Fruit fly (Drosophila melanogaster) whole organism, embryonic: Measurements from ENCODE around the gene CG31278.

Experiments used
- Asciz ChIP-seq: fragments of 200-800 bp; sonication (Bioruptor generic); optimal IDR thresholded peaks from 2 replicates; lab custom pipeline; 2017; ENCODE audit warnings: missing biosample characterization, mild to moderate bottlenecking, missing genetic modification characterization, missing genetic modification reagents
- Blimp-1 ChIP-seq: fragments of 200-800 bp; sonication (Bioruptor generic); optimal IDR thresholded peaks from 3 replicates; lab custom pipeline; 2018; ENCODE audit warnings: missing biosample characterization, missing genetic modification characterization, mild to moderate bottlenecking, moderate library complexity, missing genetic modification reagents
- CG1024 ChIP-seq: fragments of 200-800 bp; sonication (Bioruptor generic); IDR thresholded peaks from 2 replicates; pipeline ENCODE4 v1.3.6; 2022; ENCODE audit warnings: missing biosample characterization, missing genetic modification characterization
- CG10321 ChIP-seq: fragments of 200-800 bp; sonication (Bioruptor generic); IDR thresholded peaks from 2 replicates; pipeline ENCODE4 v1.3.6; 2022; ENCODE audit warnings: missing biosample characterization, missing genetic modification characterization
- CG10959 ChIP-seq: fragments of 200-800 bp; sonication (Bioruptor generic); IDR thresholded peaks from 2 replicates; pipeline ENCODE4 v1.3.6; 2022; ENCODE audit warnings: missing biosample characterization, missing genetic modification characterization
- CG11695 ChIP-seq: fragments of 200-800 bp; sonication (Bioruptor generic); IDR thresholded peaks from 3 replicates; pipeline ENCODE4 v1.3.6; 2022; ENCODE audit warnings: missing biosample characterization, missing genetic modification characterization
- CG12104 ChIP-seq: fragments of 200-800 bp; sonication (Bioruptor generic); optimal IDR thresholded peaks from 3 replicates; lab custom pipeline; 2016; ENCODE audit warnings: missing biosample characterization, missing genetic modification characterization
- CG13287 ChIP-seq: fragments of 200-800 bp; sonication (Bioruptor generic); IDR thresholded peaks from 2 replicates; pipeline ENCODE4 v1.3.6; 2022; ENCODE audit warnings: missing biosample characterization, missing genetic modification characterization; ENCODE audit not compliant: partially characterized antibody
- CG17568 ChIP-seq: fragments of 200-800 bp; sonication (Bioruptor generic); optimal IDR thresholded peaks from 2 replicates; lab custom pipeline; 2018; ENCODE audit warnings: missing biosample characterization, mild to moderate bottlenecking, missing genetic modification characterization, moderate library complexity
- CG17802 ChIP-seq: fragments of 200-800 bp; sonication (Bioruptor generic); optimal IDR thresholded peaks from 2 replicates; lab custom pipeline; 2018; ENCODE audit warnings: missing biosample characterization, mild to moderate bottlenecking, missing genetic modification characterization, moderate library complexity
- CG1832 ChIP-seq: fragments of 200-800 bp; sonication (Bioruptor generic); optimal IDR thresholded peaks from 2 replicates; lab custom pipeline; 2017; ENCODE audit warnings: missing biosample characterization, mild to moderate bottlenecking, missing genetic modification characterization, inconsistent platforms
- CG18619 ChIP-seq: fragments of 200-800 bp; sonication (Bioruptor generic); optimal IDR thresholded peaks from 3 replicates; lab custom pipeline; 2017; ENCODE audit warnings: missing biosample characterization, mild to moderate bottlenecking, missing genetic modification characterization
- CG18764 ChIP-seq: fragments of 200-800 bp; sonication (Bioruptor generic); optimal IDR thresholded peaks from 3 replicates; lab custom pipeline; 2016; ENCODE audit warnings: missing biosample characterization, missing genetic modification characterization
- CG2199 ChIP-seq: fragments of 200-800 bp; sonication (Bioruptor generic); IDR thresholded peaks from 3 replicates; pipeline ENCODE4 v1.3.6; 2022; ENCODE audit warnings: missing biosample characterization, missing genetic modification characterization
- CG31224 ChIP-seq: fragments of 200-800 bp; sonication (Bioruptor generic); IDR thresholded peaks from 2 replicates; pipeline ENCODE4 v1.3.6; 2022; ENCODE audit warnings: missing biosample characterization, missing genetic modification characterization
- CG33213 ChIP-seq: fragments of 200-800 bp; sonication (Bioruptor generic); optimal IDR thresholded peaks from 3 replicates; lab custom pipeline; 2016; ENCODE audit warnings: missing biosample characterization, missing genetic modification characterization
- CG4282 ChIP-seq: fragments of 200-800 bp; sonication (Bioruptor generic); optimal IDR thresholded peaks from 2 replicates; lab custom pipeline; 2016; ENCODE audit warnings: missing biosample characterization, missing genetic modification characterization
- CG4617 ChIP-seq: fragments of 200-800 bp; sonication (Bioruptor generic); optimal IDR thresholded peaks from 3 replicates; lab custom pipeline; 2016; ENCODE audit warnings: missing biosample characterization, missing genetic modification characterization, borderline replicate concordance
- CG8089 ChIP-seq: fragments of 200-800 bp; sonication (Bioruptor generic); optimal IDR thresholded peaks from 3 replicates; lab custom pipeline; 2016; ENCODE audit warnings: missing biosample characterization, missing genetic modification characterization
- CG8290 ChIP-seq, 3 experiments: fragments of 200-800 bp; sonication (Bioruptor generic); optimal IDR thresholded peaks; 2 replicates each; lab custom pipeline; 2016 to 2019; ENCODE audit warnings: missing biosample characterization in 3 of 3, missing genetic modification characterization in 3 of 3, mild to moderate bottlenecking in 2 of 3, moderate library complexity in 1 of 3
- CG8924 ChIP-seq: fragments of 200-800 bp; optimal IDR thresholded peaks from 3 replicates; lab custom pipeline; 2019; ENCODE audit warnings: missing biosample characterization, mild to moderate bottlenecking, missing genetic modification characterization, moderate library complexity
- Chrac-16 ChIP-seq: fragments of 200-800 bp; sonication (Bioruptor generic); optimal IDR thresholded peaks from 3 replicates; lab custom pipeline; 2016; ENCODE audit warnings: missing biosample characterization, missing genetic modification characterization
- Deaf1 ChIP-seq: fragments of 200-800 bp; optimal IDR thresholded peaks from 3 replicates; lab custom pipeline; 2019; ENCODE audit warnings: missing biosample characterization, mild to moderate bottlenecking, missing genetic modification characterization, moderate library complexity
- Elba2 ChIP-seq: fragments of 200-800 bp; sonication (Bioruptor generic); optimal IDR thresholded peaks from 3 replicates; lab custom pipeline; 2016; ENCODE audit warnings: missing biosample characterization, missing genetic modification characterization
- H15 ChIP-seq: fragments of 200-800 bp; sonication (Bioruptor generic); IDR thresholded peaks from 3 replicates; pipeline ENCODE4 v1.3.6; 2022; ENCODE audit warnings: missing biosample characterization, missing genetic modification characterization
- Lpt ChIP-seq: fragments of >200 bp; optimal IDR thresholded peaks from 2 replicates; lab custom pipeline; 2018; ENCODE audit warnings: missing biosample characterization, missing genetic modification characterization
- NC2β ChIP-seq: fragments of 200-800 bp; sonication (Bioruptor generic); optimal IDR thresholded peaks from 2 replicates; lab custom pipeline; 2016; ENCODE audit warnings: missing biosample characterization, missing genetic modification characterization
- NfI ChIP-seq: fragments of 200-800 bp; sonication (Bioruptor generic); optimal IDR thresholded peaks from 3 replicates; lab custom pipeline; 2018; ENCODE audit warnings: missing biosample characterization, mild to moderate bottlenecking, missing genetic modification characterization, moderate library complexity
- Oaz ChIP-seq: fragments of 200-800 bp; sonication (Bioruptor generic); IDR thresholded peaks from 2 replicates; pipeline ENCODE4 v1.3.6; 2022; ENCODE audit warnings: missing biosample characterization, missing genetic modification characterization
- Spps ChIP-seq: fragments of 200-800 bp; sonication (Bioruptor generic); optimal IDR thresholded peaks from 2 replicates; lab custom pipeline; 2018; ENCODE audit warnings: missing biosample characterization, mild to moderate bottlenecking, missing genetic modification characterization
- Tbp ChIP-seq: fragments of >200 bp; optimal IDR thresholded peaks from 2 replicates; lab custom pipeline; 2018; ENCODE audit warnings: missing biosample characterization, missing genetic modification characterization
- Usf ChIP-seq: fragments of 200-800 bp; sonication (Bioruptor generic); optimal IDR thresholded peaks from 2 replicates; lab custom pipeline; 2017; ENCODE audit warnings: missing genotype, missing biosample characterization, missing genetic modification characterization
- Xbp1 ChIP-seq: fragments of 200-800 bp; sonication (Bioruptor generic); optimal IDR thresholded peaks from 3 replicates; lab custom pipeline; 2016; ENCODE audit warnings: missing biosample characterization, mild to moderate bottlenecking, missing genetic modification characterization
- YL-1 ChIP-seq: fragments of 200-800 bp; sonication (Bioruptor generic); optimal IDR thresholded peaks from 3 replicates; lab custom pipeline; 2017; ENCODE audit warnings: missing biosample characterization, mild to moderate bottlenecking, missing genetic modification characterization
- ap ChIP-seq: fragments of 200-800 bp; sonication (Bioruptor generic); IDR thresholded peaks from 2 replicates; pipeline ENCODE4 v1.3.6; 2022; ENCODE audit warnings: missing biosample characterization, missing genetic modification characterization
- az2 ChIP-seq: fragments of 200-800 bp; sonication (Bioruptor generic); optimal IDR thresholded peaks from 3 replicates; lab custom pipeline; 2016; ENCODE audit warnings: missing biosample characterization, missing genetic modification characterization
- da ChIP-seq: fragments of 200-800 bp; sonication (Bioruptor generic); optimal IDR thresholded peaks from 2 replicates; lab custom pipeline; 2016; ENCODE audit warnings: missing biosample characterization, missing genetic modification characterization
- en ChIP-seq: fragments of 200-800 bp; sonication (Bioruptor generic); optimal IDR thresholded peaks from 2 replicates; lab custom pipeline; 2016; ENCODE audit warnings: missing biosample characterization, missing genetic modification characterization
- fd96Cb ChIP-seq: fragments of 200-800 bp; sonication (Bioruptor generic); optimal IDR thresholded peaks from 2 replicates; lab custom pipeline; 2018; ENCODE audit warnings: missing biosample characterization, mild to moderate bottlenecking, missing genetic modification characterization, moderate library complexity
- h ChIP-seq: fragments of >200 bp; optimal IDR thresholded peaks from 2 replicates; lab custom pipeline; 2017
- jumu ChIP-seq: fragments of 200-800 bp; sonication (Bioruptor generic); optimal IDR thresholded peaks from 3 replicates; lab custom pipeline; 2016; ENCODE audit warnings: missing biosample characterization, missing genetic modification characterization
- lilli ChIP-seq: fragments of 200-800 bp; sonication (Bioruptor generic); optimal IDR thresholded peaks from 3 replicates; lab custom pipeline; 2016; ENCODE audit warnings: missing biosample characterization, missing genetic modification characterization
- nerfin-1 ChIP-seq: fragments of 200-800 bp; sonication (Bioruptor generic); optimal IDR thresholded peaks from 3 replicates; lab custom pipeline; 2019; ENCODE audit warnings: missing biosample characterization, mild to moderate bottlenecking, missing genetic modification characterization, moderate library complexity
- onecut ChIP-seq: fragments of 200-800 bp; sonication (Bioruptor generic); IDR thresholded peaks from 2 replicates; pipeline ENCODE4 v1.3.6; 2022; ENCODE audit warnings: missing biosample characterization, missing genetic modification characterization
- ranshi ChIP-seq: fragments of 200-800 bp; sonication (Bioruptor generic); IDR thresholded peaks from 2 replicates; pipeline ENCODE4 v1.3.6; 2022; ENCODE audit warnings: missing biosample characterization, missing genetic modification characterization
- run ChIP-seq: fragments of 200-800 bp; sonication (Bioruptor generic); optimal IDR thresholded peaks from 3 replicates; lab custom pipeline; 2018; ENCODE audit warnings: missing biosample characterization, mild to moderate bottlenecking, missing genetic modification characterization
- scrt ChIP-seq: fragments of 200-800 bp; sonication (Bioruptor generic); optimal IDR thresholded peaks from 2 replicates; lab custom pipeline; 2018; ENCODE audit warnings: missing biosample characterization, mild to moderate bottlenecking, missing genetic modification characterization, moderate library complexity
- sima ChIP-seq: fragments of 200-800 bp; sonication (Bioruptor generic); optimal IDR thresholded peaks from 2 replicates; lab custom pipeline; 2016; ENCODE audit warnings: missing biosample characterization, missing genetic modification characterization
- tap ChIP-seq: fragments of 200-800 bp; optimal IDR thresholded peaks from 3 replicates; lab custom pipeline; 2019; ENCODE audit warnings: missing biosample characterization, mild to moderate bottlenecking, missing genetic modification characterization, moderate library complexity
- zen ChIP-seq: fragments of 200-800 bp; sonication (Bioruptor generic); optimal IDR thresholded peaks from 3 replicates; lab custom pipeline; 2018; ENCODE audit warnings: missing biosample characterization, mild to moderate bottlenecking, missing genetic modification characterization, moderate library complexity
- zf30C ChIP-seq: fragments of 200-800 bp; sonication (Bioruptor generic); optimal IDR thresholded peaks from 3 replicates; lab custom pipeline; 2018; ENCODE audit warnings: missing biosample characterization, mild to moderate bottlenecking, missing genetic modification characterization

CG31278 gene

DNA sequence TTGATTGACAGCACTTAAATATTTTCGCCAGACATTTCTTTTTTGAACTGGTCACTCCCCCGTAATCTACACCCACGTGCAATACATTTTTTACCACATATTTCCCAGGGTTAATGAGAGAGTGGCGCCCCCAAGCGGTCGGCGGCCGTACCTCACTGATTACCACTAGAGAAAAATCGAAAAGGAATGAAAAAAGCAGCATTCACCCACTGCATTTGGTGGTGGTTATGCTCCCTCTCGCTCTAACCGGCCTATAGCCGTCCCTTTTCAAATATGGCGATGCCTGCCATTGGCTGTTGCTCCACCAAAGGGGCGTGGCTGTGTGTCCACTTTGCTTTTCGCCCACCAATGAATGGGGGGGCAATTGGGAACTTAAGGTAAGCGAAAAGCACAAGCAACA is 43.2 kb downstream of the CG31278 start (continued):
- TF ChIP-seq fd96Cb (tag; lab: Kevin White, UChicago) (peak; percentile 4), tap (tag; lab: Kevin White, UChicago) (peak; percentile 42), CG4282 (GFP tag; lab: Kevin White, UChicago) (no peak), Usf (GFP tag; lab: Kevin White, UChicago) (no peak), Oaz (peak; percentile 23; the same call in 1 of the 2 replicates), NC2β (peak; percentile 3), H15 (peak; percentile 54; the same call in 2 of the 3 replicates), Xbp1 (GFP tag; lab: Kevin White, UChicago) (peak; percentile 52), CG4617 (no peak), Elba2 (no peak), CG31224 (GFP tag; lab: Robert Waterston, UW) (0 out of 2 replicates have a peak, but pooled peaks have one; percentile 35), NfI (GFP tag; lab: Kevin White, UChicago) (peak; percentile 61), Blimp-1 (GFP tag; lab: Kevin White, UChicago) (peak; percentile 49), Tbp (GFP tag; lab: Kevin White, UChicago) (no peak), Chrac-16 (peak; percentile 45), CG8924 (tag; lab: Kevin White, UChicago) (peak; percentile 38), CG8290 (GFP tag; optimal IDR thresholded peaks at IDR 0.05; lab: Kevin White, UChicago) (peak; percentile 31), CG8290 (tag; optimal IDR thresholded peaks at IDR 0.05; lab: Kevin White, UChicago) (peak in 1 of 2 experiments; percentile 65), onecut (GFP tag; lab: Robert Waterston, UW) (peak; percentile 91), CG33213 (GFP tag; lab: Kevin White, UChicago) (no peak), sima (peak; percentile 31), jumu (peak; percentile 38), CG11695 (peak; percentile 41; the same call in 1 of the 3 replicates), nerfin-1 (tag; lab: Kevin White, UChicago) (peak; percentile 62), CG2199 (GFP tag; lab: Robert Waterston, UW) (peak; percentile 97), da (no peak), CG17802 (peak; percentile 46), ranshi (GFP tag; lab: Robert Waterston, UW) (peak; percentile 48; the same call in 1 of the 2 replicates), Deaf1 (peak; percentile 64), CG10959 (GFP tag; lab: Robert Waterston, UW) (peak; percentile 33; the same call in 1 of the 2 replicates), CG13287 (GFP tag; lab: Robert Waterston, UW) (no peak), Spps (tag; lab: Kevin White, UChicago) (peak; percentile 42), CG17568 (peak; percentile 16), az2 (GFP tag; lab: Kevin White, UChicago) (peak; percentile 53), CG12104 (GFP tag; lab: Kevin White, UChicago) (no peak), zf30C (peak; percentile 58), run (peak; percentile 16), CG8089 (peak; percentile 48), en (GFP tag; lab: Kevin White, UChicago) (peak; percentile 38), zen (peak; percentile 74), h (lab: Kevin White, UChicago) (peak; percentile 71), YL-1 (peak; percentile 10), Lpt (peak; percentile 64), Asciz (GFP tag; lab: Kevin White, UChicago) (peak; percentile 47), lilli (no peak), CG18764 (GFP tag; lab: Kevin White, UChicago) (peak; percentile 20), CG18619 (peak; percentile 25), CG10321 (GFP tag; lab: Robert Waterston, UW) (peak; percentile 97), scrt (GFP tag; lab: Kevin White, UChicago) (peak; percentile 56), CG1832 (GFP tag; lab: Kevin White, UChicago) (peak; percentile 92), ap (GFP tag; lab: Robert Waterston, UW) (0 out of 2 replicates have a peak, but pooled peaks have one; percentile 16), CG1024 (peak; percentile 42; the same call in 1 of the 2 replicates)
